Fruit fly (Drosophila melanogaster): ENCODE results near the gene CG14621.

CG14621 gene

dm6 chrX:22455509-22456179, 11.6 kb downstream of the CG14621 start, which contains the start of gene Usp2 (continued):
- TF ChIP-seq lola (GFP tag; optimal IDR thresholded peaks at IDR 0.05) (peak in 1 of 3 experiments; percentile 52), CG8359 (GFP tag; optimal IDR thresholded peaks at IDR 0.05; ENCODE audit: borderline replicate concordance) (no peak), HLH3B (GFP tag; IDR thresholded peaks at IDR 0.05) (0 out of 2 replicates have a peak, but pooled peaks have one; percentile 11), CG10366 (GFP tag; IDR thresholded peaks at IDR 0.05) (no peak), CG7372 (GFP tag; IDR thresholded peaks at IDR 0.05) (no peak), CHES-1-like (GFP tag; optimal IDR thresholded peaks at IDR 0.05) (no peak), mld (GFP tag; IDR thresholded peaks at IDR 0.05; ENCODE audit: partially characterized antibody) (peak; percentile 37; the same call in 1 of the 3 replicates), pnt (GFP tag; optimal IDR thresholded peaks at IDR 0.05) (no peak), Ravus (GFP tag; IDR thresholded peaks at IDR 0.05) (no peak), CG9932 (GFP tag; IDR thresholded peaks at IDR 0.05) (peak; percentile 59), CG42726 (GFP tag; IDR thresholded peaks at IDR 0.05; ENCODE audit: partially characterized antibody) (peak; percentile 78), esg (GFP tag; conservative IDR thresholded peaks at IDR 0.05) (no peak), CG7963 (GFP tag; IDR thresholded peaks at IDR 0.05; ENCODE audit: partially characterized antibody) (peak; percentile 50; the same call in 1 of the 3 replicates), inv (GFP tag; IDR thresholded peaks at IDR 0.05; ENCODE audit: partially characterized antibody) (peak; percentile 66; the same call in 1 of the 2 replicates), Abd-B (GFP tag; optimal IDR thresholded peaks at IDR 0.05) (no peak), CG6254 (GFP tag; optimal IDR thresholded peaks at IDR 0.05) (no peak), CG9797 (GFP tag; optimal IDR thresholded peaks at IDR 0.05) (peak; percentile 68), bowl (GFP tag; IDR thresholded peaks at IDR 0.05) (no peak), ATbp (GFP tag; optimal IDR thresholded peaks at IDR 0.05) (no peak), klu (GFP tag; IDR thresholded peaks at IDR 0.05) (no peak), sug (tag; optimal IDR thresholded peaks at IDR 0.05) (no peak), mam (GFP tag; optimal IDR thresholded peaks at IDR 0.05) (peak; percentile 27), CG9609 (GFP tag; optimal IDR thresholded peaks at IDR 0.05) (no peak), CG31388 (GFP tag; optimal IDR thresholded peaks at IDR 0.05) (no peak), CG18619 (GFP tag; optimal IDR thresholded peaks at IDR 0.05) (no peak), gcm (GFP tag; optimal IDR thresholded peaks at IDR 0.05) (no peak), TFAM (GFP tag; optimal IDR thresholded peaks at IDR 0.05) (no peak), Fer2 (tag; optimal IDR thresholded peaks at IDR 0.05) (no peak), CG11398 (GFP tag; optimal IDR thresholded peaks at IDR 0.05) (no peak), Chrac-16 (GFP tag; optimal IDR thresholded peaks at IDR 0.05) (no peak), luna (GFP tag; optimal IDR thresholded peaks at IDR 0.05) (no peak), crc (GFP tag; optimal IDR thresholded peaks at IDR 0.05) (no peak), Meics (GFP tag; optimal IDR thresholded peaks at IDR 0.05) (no peak), CG8478 (optimal IDR thresholded peaks at IDR 0.05) (no peak), CG14860 (GFP tag; IDR thresholded peaks at IDR 0.05; ENCODE audit: partially characterized antibody) (peak; percentile 38; the same call in 1 of the 3 replicates), D19B (GFP tag; optimal IDR thresholded peaks at IDR 0.05) (no peak), lmd (GFP tag; IDR thresholded peaks at IDR 0.05) (no peak), unc-4 (GFP tag; IDR thresholded peaks at IDR 0.05; ENCODE audit: partially characterized antibody) (peak; percentile 36), crol (GFP tag; IDR thresholded peaks at IDR 0.05) (peak; percentile 74), ato (GFP tag; IDR thresholded peaks at IDR 0.05; ENCODE audit: partially characterized antibody) (no peak), otp (GFP tag; IDR thresholded peaks at IDR 0.05) (no peak), Ets65A (GFP tag) (peak; percentile 38), CG17612 (GFP tag; IDR thresholded peaks at IDR 0.05) (no peak), CG7556 (GFP tag; optimal IDR thresholded peaks at IDR 0.05) (no peak), CG18262 (tag; optimal IDR thresholded peaks at IDR 0.05) (no peak), ranshi (GFP tag; IDR thresholded peaks at IDR 0.05) (0 out of 2 replicates have a peak, but pooled peaks have one; percentile 10), Hmr (GFP tag; optimal IDR thresholded peaks at IDR 0.05) (no peak), CG8944 (GFP tag; optimal IDR thresholded peaks at IDR 0.05) (no peak), CG33213 (GFP tag; optimal IDR thresholded peaks at IDR 0.05) (peak; percentile 16), ttk (GFP tag; IDR thresholded peaks at IDR 0.05) (no peak)
